Fruit fly (Drosophila melanogaster): ENCODE data around the gene CG2260.
A peak's percentile ranks its signal among the peaks of the same experiment; 100 is the strongest.

Gene CG2260

dm6 chrX:8143537-8143936 is 22.6 kb upstream of the CG2260 start, which contains the start of gene CG17982 (continued):
- peak; percentile 19 for TF ChIP-seq CG10565 (GFP tag; optimal IDR thresholded peaks at IDR 0.05)
- peak; percentile 80 for TF ChIP-seq CG12155 (GFP tag; optimal IDR thresholded peaks at IDR 0.05)
- TF ChIP-seq bbx (GFP tag; IDR thresholded peaks at IDR 0.05; ENCODE audit: partially characterized antibody) = peak; percentile 10; the same call in 1 of the 2 replicates
- peak; percentile 37; the same call in 2 of the 3 replicates for TF ChIP-seq jigr1 (GFP tag; IDR thresholded peaks at IDR 0.05)
- no peak for TF ChIP-seq Hey (tag; optimal IDR thresholded peaks at IDR 0.05)
- TF ChIP-seq ranshi (GFP tag; IDR thresholded peaks at IDR 0.05) = peak; percentile 82
- TF ChIP-seq CG42726 (GFP tag; IDR thresholded peaks at IDR 0.05; ENCODE audit: partially characterized antibody) = no peak
- peak; percentile 69; the same call in 2 of the 3 replicates for TF ChIP-seq otp (GFP tag; IDR thresholded peaks at IDR 0.05)
- peak; percentile 80 for TF ChIP-seq Fer2 (tag; optimal IDR thresholded peaks at IDR 0.05)
- peak; percentile 83 for TF ChIP-seq CG1233 (GFP tag; optimal IDR thresholded peaks at IDR 0.05)
- peak; percentile 80 to 83 for TF ChIP-seq dpn (GFP tag; optimal IDR thresholded peaks at IDR 0.05)
- TF ChIP-seq Hr39 (optimal IDR thresholded peaks at IDR 0.05) = no peak
- no peak for TF ChIP-seq sim (GFP tag; IDR thresholded peaks at IDR 0.05)
- TF ChIP-seq CG15696 (tag; optimal IDR thresholded peaks at IDR 0.05) = peak; percentile 77
- TF ChIP-seq CG12769 (tag; optimal IDR thresholded peaks at IDR 0.05) = no peak
- TF ChIP-seq BtbVII (GFP tag; optimal IDR thresholded peaks at IDR 0.05) = peak; percentile 82
- TF ChIP-seq NC2α (GFP tag; optimal IDR thresholded peaks at IDR 0.05) = peak; percentile 72
- TF ChIP-seq Hsf (GFP tag; optimal IDR thresholded peaks at IDR 0.05) = peak; percentile 88
- TF ChIP-seq nom (GFP tag; optimal IDR thresholded peaks at IDR 0.05) = peak; percentile 86
- peak; percentile 53; the same call in 1 of the 3 replicates for TF ChIP-seq CG7357 (GFP tag; IDR thresholded peaks at IDR 0.05)
- peak; percentile 17 for TF ChIP-seq CTCF (GFP tag; optimal IDR thresholded peaks at IDR 0.05)
- peak; percentile 77 for TF ChIP-seq Gug (GFP tag; IDR thresholded peaks at IDR 0.05)
- TF ChIP-seq sens-2 (GFP tag; IDR thresholded peaks at IDR 0.05) = no peak
- no peak for TF ChIP-seq inv (GFP tag; IDR thresholded peaks at IDR 0.05; ENCODE audit: partially characterized antibody)
- no peak for TF ChIP-seq CG15479 (GFP tag; optimal IDR thresholded peaks at IDR 0.05)
- TF ChIP-seq CG11247 (GFP tag; IDR thresholded peaks at IDR 0.05) = peak; percentile 66
- peak; percentile 61 for TF ChIP-seq CG4617 (GFP tag; optimal IDR thresholded peaks at IDR 0.05; ENCODE audit: borderline replicate concordance)
- peak; percentile 89 for TF ChIP-seq lab (GFP tag; optimal IDR thresholded peaks at IDR 0.05)
- peak; percentile 43 for TF ChIP-seq slou (GFP tag; optimal IDR thresholded peaks at IDR 0.05)
- no peak for TF ChIP-seq Jarid2 (GFP tag; optimal IDR thresholded peaks at IDR 0.05)
- peak; percentile 87 for TF ChIP-seq CG8924 (tag; optimal IDR thresholded peaks at IDR 0.05)
- peak; percentile 78 for TF ChIP-seq Camta (GFP tag; optimal IDR thresholded peaks at IDR 0.05)
- no peak for TF ChIP-seq fru (optimal IDR thresholded peaks at IDR 0.05)
- no peak for TF ChIP-seq danr (GFP tag; IDR thresholded peaks at IDR 0.05)
- peak; percentile 80 for TF ChIP-seq CG4328 (GFP tag; optimal IDR thresholded peaks at IDR 0.05)
- TF ChIP-seq zfh2 (GFP tag; optimal IDR thresholded peaks at IDR 0.05) = peak; percentile 88
- peak; percentile 58 to 87 for TF ChIP-seq Hr51 (GFP tag; optimal IDR thresholded peaks at IDR 0.05)
- peak; percentile 92 for TF ChIP-seq gem (tag; optimal IDR thresholded peaks at IDR 0.05)
- peak; percentile 80 for TF ChIP-seq ems (GFP tag; optimal IDR thresholded peaks at IDR 0.05)
- peak; percentile 79 for TF ChIP-seq H2.0 (GFP tag; IDR thresholded peaks at IDR 0.05)
- TF ChIP-seq CG10462 (GFP tag; optimal IDR thresholded peaks at IDR 0.05) = peak; percentile 48
- TF ChIP-seq klu (GFP tag; IDR thresholded peaks at IDR 0.05) = peak; percentile 71
- peak; percentile 82 for TF ChIP-seq CG1603 (tag; optimal IDR thresholded peaks at IDR 0.05)
- TF ChIP-seq CG12219 (GFP tag; optimal IDR thresholded peaks at IDR 0.05) = peak; percentile 71
- TF ChIP-seq chm (GFP tag; IDR thresholded peaks at IDR 0.05) = peak; percentile 66; the same call in 1 of the 2 replicates
- TF ChIP-seq Nf-YC (tag; optimal IDR thresholded peaks at IDR 0.05) = peak; percentile 81
- TF ChIP-seq CG43689 (GFP tag; IDR thresholded peaks at IDR 0.05) = peak; percentile 18; the same call in 1 of the 2 replicates
- peak; percentile 63 for TF ChIP-seq Bdp1 (GFP tag; optimal IDR thresholded peaks at IDR 0.05)
- TF ChIP-seq CG2202 (tag; optimal IDR thresholded peaks at IDR 0.05) = peak; percentile 71
- TF ChIP-seq CG7372 (GFP tag; IDR thresholded peaks at IDR 0.05) = peak; percentile 62
- TF ChIP-seq CG17568 (GFP tag; optimal IDR thresholded peaks at IDR 0.05) = no peak
- peak; percentile 16 for TF ChIP-seq CG10274 (GFP tag; optimal IDR thresholded peaks at IDR 0.05)

Measured in whole organism, embryonic.